Fruit fly (Drosophila melanogaster): ENCODE results near the gene CG34150.

dm6 chr3R:24841635-24842034 lies 27.6 kb downstream of the CG34150 start, which contains the start of gene Esp:
- no peak for TF ChIP-seq Hr39 (GFP tag; optimal IDR thresholded peaks at IDR 0.05)
- TF ChIP-seq CG4318 (GFP tag; optimal IDR thresholded peaks at IDR 0.05), result no peak
- no peak for TF ChIP-seq CG10669 (GFP tag; optimal IDR thresholded peaks at IDR 0.05)
- TF ChIP-seq net (GFP tag; optimal IDR thresholded peaks at IDR 0.05), result no peak
- no peak for TF ChIP-seq Blimp-1 (GFP tag; optimal IDR thresholded peaks at IDR 0.05)
- TF ChIP-seq Hr4 (GFP tag; optimal IDR thresholded peaks at IDR 0.05), result no peak
- TF ChIP-seq CG34406 (GFP tag; optimal IDR thresholded peaks at IDR 0.05), result no peak
- TF ChIP-seq Eip93F (GFP tag; optimal IDR thresholded peaks at IDR 0.05), result no peak
- TF ChIP-seq Eip75B (GFP tag; optimal IDR thresholded peaks at IDR 0.05), result no peak
- TF ChIP-seq eg (GFP tag; IDR thresholded peaks at IDR 0.05), result no peak
- TF ChIP-seq topi (GFP tag; optimal IDR thresholded peaks at IDR 0.05), result no peak
- no peak for TF ChIP-seq CG16779 (tag; optimal IDR thresholded peaks at IDR 0.05)
